Worm (Caenorhabditis elegans) whole organism, young adult: ENCODE data around the gene F54B11.8.

Experiments
- F39B2.1 ChIP-seq: fragments of 200-800 bp; sonication (Bioruptor generic); IDR thresholded peaks from 2 replicates; pipeline ENCODE4 v1.3.6; 2022; ENCODE audit warnings: missing genetic modification reagents, missing genetic modification characterization, missing compliant biosample characterization
- F57A8.1 ChIP-seq: fragments of 200-800 bp; sonication (Bioruptor generic); optimal IDR thresholded peaks from 2 replicates; lab custom pipeline; 2018; ENCODE audit warnings: mild to moderate bottlenecking, missing genetic modification characterization, moderate library complexity, missing compliant biosample characterization
- T07F8.4 ChIP-seq: sonication (generic microtip); optimal IDR thresholded peaks from 2 replicates; lab custom pipeline; 2016; ENCODE audit warnings: mild to moderate bottlenecking, missing genetic modification characterization, moderate library complexity, missing compliant biosample characterization
- T26A5.8 ChIP-seq: sonication (generic microtip); optimal IDR thresholded peaks from 2 replicates; lab custom pipeline; 2016; ENCODE audit warnings: missing genetic modification characterization, missing compliant biosample characterization
- Y56A3A.18 ChIP-seq: fragments of 200-800 bp; sonication (Bioruptor generic); IDR thresholded peaks from 2 replicates; pipeline ENCODE4 v1.3.6; 2022; ENCODE audit warnings: missing genetic modification reagents, missing genetic modification characterization, missing compliant biosample characterization
- aptf-3 ChIP-seq: fragments of 200-800 bp; sonication (Bioruptor generic); IDR thresholded peaks from 2 replicates; pipeline ENCODE4 v1.3.6; 2022; ENCODE audit warnings: missing genetic modification characterization, missing compliant biosample characterization
- atf-7 ChIP-seq: sonication (generic microtip); optimal IDR thresholded peaks from 2 replicates; lab custom pipeline; 2017; ENCODE audit warnings: mild to moderate bottlenecking, missing genetic modification characterization, missing compliant biosample characterization
- cebp-2 ChIP-seq: fragments of 200-800 bp; sonication (Bioruptor generic); IDR thresholded peaks from 2 replicates; pipeline ENCODE4 v1.3.6; 2022; ENCODE audit warnings: missing genetic modification characterization, missing compliant biosample characterization
- ceh-79 ChIP-seq: sonication (generic microtip); optimal IDR thresholded peaks from 2 replicates; lab custom pipeline; 2017; ENCODE audit warnings: mild to moderate bottlenecking, missing genetic modification characterization, missing compliant biosample characterization
- die-1 ChIP-seq: sonication (generic microtip); optimal IDR thresholded peaks from 2 replicates; lab custom pipeline; 2016; ENCODE audit warnings: missing genotype, mild to moderate bottlenecking, missing genetic modification characterization, missing compliant biosample characterization
- egrh-3 ChIP-seq: fragments of 200-800 bp; sonication (Bioruptor generic); IDR thresholded peaks from 2 replicates; pipeline ENCODE4 v1.3.6; 2022; ENCODE audit warnings: missing genetic modification reagents, missing genetic modification characterization, missing compliant biosample characterization
- him-1 ChIP-seq: sonication (generic microtip); optimal IDR thresholded peaks from 2 replicates; lab custom pipeline; 2016; ENCODE audit warnings: missing genotype, missing genetic modification reagents, missing genetic modification characterization, missing compliant biosample characterization
- hmg-1.2 ChIP-seq: fragments of 200-800 bp; sonication (Bioruptor generic); IDR thresholded peaks from 2 replicates; pipeline ENCODE4 v1.3.6; 2022; ENCODE audit warnings: missing genetic modification reagents, missing genetic modification characterization, missing compliant biosample characterization
- hsf-1 ChIP-seq: fragments of 200-800 bp; sonication (Bioruptor generic); IDR thresholded peaks from 2 replicates; pipeline ENCODE4 v1.3.6; 2022; ENCODE audit warnings: missing genetic modification reagents, missing genetic modification characterization, missing compliant biosample characterization
- lir-1 ChIP-seq: fragments of 200-800 bp; sonication (Bioruptor generic); conservative IDR thresholded peaks from 2 replicates; pipeline ENCODE4 v1.3.6; 2022; ENCODE audit warnings: missing genetic modification reagents, missing genetic modification characterization, missing compliant biosample characterization
- lsl-1 ChIP-seq: fragments of 200-800 bp; sonication (Bioruptor generic); optimal IDR thresholded peaks from 2 replicates; lab custom pipeline; 2018; ENCODE audit warnings: mild to moderate bottlenecking, missing genetic modification characterization, moderate library complexity, missing compliant biosample characterization
- madf-6 ChIP-seq: fragments of 200-800 bp; sonication (Bioruptor generic); IDR thresholded peaks from 2 replicates; pipeline ENCODE4 v1.3.6; 2022; ENCODE audit warnings: missing genetic modification reagents, missing genetic modification characterization, missing compliant biosample characterization
- mcd-1 ChIP-seq: fragments of 200-800 bp; sonication (Bioruptor generic); IDR thresholded peaks from 2 replicates; pipeline ENCODE4 v1.3.6; 2022; ENCODE audit warnings: missing genetic modification reagents, missing genetic modification characterization, missing compliant biosample characterization
- mxl-1 ChIP-seq: sonication (generic microtip); optimal IDR thresholded peaks from 2 replicates; lab custom pipeline; 2016; ENCODE audit warnings: missing genetic modification characterization, missing compliant biosample characterization
- nfya-1 ChIP-seq: sonication (generic microtip); optimal IDR thresholded peaks from 2 replicates; lab custom pipeline; 2017; ENCODE audit warnings: antibody characterized with exemption, missing compliant biosample characterization, missing genetic modification characterization, borderline replicate concordance; ENCODE audit not compliant: insufficient read depth
- nhr-27 ChIP-seq: fragments of 200-800 bp; sonication (Bioruptor generic); optimal IDR thresholded peaks from 2 replicates; lab custom pipeline; 2018; ENCODE audit warnings: mild to moderate bottlenecking, missing genetic modification characterization, moderate library complexity, missing compliant biosample characterization
- pha-4 ChIP-seq: fragments of 150-350 bp; sonication (generic microtip); optimal IDR thresholded peaks from 2 replicates; lab custom pipeline; 2014; ENCODE audit warnings: missing biosample characterization, missing genetic modification reagents, missing genetic modification characterization
- rec-8 ChIP-seq, 2 experiments: sonication (generic microtip); optimal IDR thresholded peaks; 2 replicates each; lab custom pipeline; 2016; ENCODE audit warnings: mild to moderate bottlenecking in 2 of 2, missing genetic modification characterization in 2 of 2, missing genetic modification reagents in 2 of 2, missing genotype in 2 of 2, missing biosample characterization in 1 of 2, missing compliant biosample characterization in 1 of 2, moderate library complexity in 1 of 2
- sdz-38 ChIP-seq: sonication (generic microtip); optimal IDR thresholded peaks from 2 replicates; lab custom pipeline; 2016; ENCODE audit warnings: missing genotype, missing genetic modification characterization, missing compliant biosample characterization
- sea-2 ChIP-seq: fragments of 200-800 bp; sonication (Bioruptor generic); IDR thresholded peaks from 2 replicates; pipeline ENCODE4 v1.3.6; 2022; ENCODE audit warnings: missing genetic modification characterization, missing compliant biosample characterization
- snpc-4 ChIP-seq, 5 experiments: fragments of 150-350 bp in 1 of 5; sonication (generic microtip) in 4 of 5; optimal IDR thresholded peaks; 2 replicates each; lab custom pipeline; 2014 to 2018; ENCODE audit warnings: missing genetic modification characterization in 5 of 5, missing biosample characterization in 3 of 5, antibody characterized with exemption in 2 of 5, mild to moderate bottlenecking in 2 of 5, missing compliant biosample characterization in 2 of 5, missing genotype in 2 of 5, moderate library complexity in 2 of 5, missing genetic modification reagents in 1 of 5
- zfh-2 ChIP-seq: fragments of 200-800 bp; sonication (Bioruptor generic); conservative IDR thresholded peaks from 2 replicates; pipeline ENCODE4 v1.3.6; 2022; ENCODE audit warnings: missing genetic modification reagents, missing genetic modification characterization, missing compliant biosample characterization
- zim-3 ChIP-seq: sonication (generic microtip); optimal IDR thresholded peaks from 2 replicates; lab custom pipeline; 2017; ENCODE audit warnings: mild to moderate bottlenecking, missing genetic modification characterization, moderate library complexity, missing compliant biosample characterization
- ztf-28 ChIP-seq: fragments of 200-800 bp; sonication (Bioruptor generic); IDR thresholded peaks from 2 replicates; pipeline ENCODE4 v1.3.6; 2022; ENCODE audit warnings: missing genetic modification reagents, missing genetic modification characterization, missing compliant biosample characterization

Gene F54B11.8

DNA sequence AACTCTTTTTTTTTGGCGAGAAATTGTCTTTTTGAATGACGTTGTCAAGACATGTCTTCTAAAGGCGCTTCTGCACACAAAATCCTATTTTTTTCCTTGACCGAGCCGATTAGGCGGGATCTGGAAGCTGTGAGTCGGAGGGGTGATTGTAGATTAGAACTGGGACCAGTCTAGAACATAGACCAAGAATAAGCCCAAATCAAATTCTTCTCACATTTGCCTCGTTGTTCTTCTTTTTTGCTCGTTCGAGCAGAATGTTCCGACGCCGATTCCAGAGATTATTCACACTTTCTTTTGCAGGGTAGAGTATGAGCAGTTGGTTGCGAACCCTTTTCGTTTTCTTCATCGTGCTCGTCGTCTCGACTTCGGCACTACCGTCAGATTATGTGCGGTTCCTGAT lies 14.8 kb upstream of the F54B11.8 start, which contains the start of gene nlp-53:
Gene nlp-53, plus strand, starts transcription at position 301 of the 400 bp plus-strand sequence.
- TF ChIP-seq mcd-1 (no peak), sea-2 (GFP tag; lab: Robert Waterston, UW) (no peak), atf-7 (tag; lab: Kevin White, UChicago) (no peak), T26A5.8 (tag; lab: Kevin White, UChicago) (no peak), nfya-1 (tag; lab: Kevin White, UChicago) (no peak), die-1 (no peak), nhr-27 (tag; lab: Kevin White, UChicago) (no peak), ztf-28 (GFP tag; lab: Robert Waterston, UW) (no peak), F39B2.1 (no peak)

DNA sequence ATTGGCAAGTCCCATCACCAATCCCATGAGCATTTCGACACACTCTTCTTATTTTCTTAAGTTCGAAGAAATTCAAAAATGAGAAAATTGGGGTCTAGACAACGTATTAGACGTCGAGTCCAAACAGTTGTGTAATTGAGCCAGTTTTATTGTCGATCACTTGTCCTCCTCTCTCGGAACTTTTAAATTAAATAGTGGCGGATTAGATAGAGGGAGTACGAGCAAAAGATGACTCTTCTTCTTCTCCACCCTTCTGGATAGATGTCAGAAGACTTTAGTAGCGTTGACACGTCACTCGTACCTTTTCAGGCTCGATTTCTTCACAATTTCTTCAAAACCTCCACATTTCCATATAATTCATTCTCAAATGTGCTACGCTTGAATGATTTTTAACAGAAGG lies 11.5 kb upstream of the F54B11.8 start:
- TF ChIP-seq Y56A3A.18 (GFP tag; lab: Robert Waterston, UW) = no peak
- no peak for TF ChIP-seq zfh-2 (GFP tag; lab: Robert Waterston, UW)

DNA sequence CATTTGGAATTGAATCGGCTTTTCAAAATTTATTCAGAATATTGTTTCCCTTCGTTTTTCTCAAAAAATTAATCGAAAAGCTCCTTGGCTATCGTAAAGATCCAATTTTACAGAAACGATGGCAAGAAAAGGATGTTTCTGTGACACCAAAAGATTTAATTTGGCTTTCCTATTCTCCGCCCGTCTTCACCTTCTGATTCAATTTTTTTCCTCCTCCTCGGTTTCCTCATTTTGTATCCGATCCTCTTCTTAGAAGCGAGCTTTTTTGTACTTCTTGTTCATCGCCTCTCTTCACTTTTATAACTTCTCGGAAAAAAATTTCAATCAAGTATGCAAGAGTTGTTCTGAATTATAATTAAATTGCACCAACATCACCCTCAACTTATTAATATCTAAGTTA lies 6.3 kb upstream of the F54B11.8 start:
- TF ChIP-seq F39B2.1 = no peak
- TF ChIP-seq lsl-1 (GFP tag; lab: Kevin White, UChicago) = no peak
- TF ChIP-seq him-1 = no peak

- TF ChIP-seq lir-1 (GFP tag; lab: Robert Waterston, UW) = no peak
- no peak; the same call in 1 of the 2 replicates for TF ChIP-seq hmg-1.2 (GFP tag; lab: Robert Waterston, UW)
- no peak for TF ChIP-seq T07F8.4 (tag; lab: Kevin White, UChicago)
- TF ChIP-seq snpc-4 (GFP tag; optimal IDR thresholded peaks at IDR 0.05; lab: Kevin White, UChicago) = no peak
- TF ChIP-seq snpc-4 (tag; optimal IDR thresholded peaks at IDR 0.05; lab: Kevin White, UChicago) = peak in 2 of 4 experiments; percentile 75 to 84
Measured at ce11 chrX:13605854-13606253, 2.1 kb upstream of the F54B11.8 start.

ce11 chrX:13604946-13605617 lies 1.4 kb upstream of the F54B11.8 start, which contains the start of gene F54B11.9:
TSS of gene F54B11.9 (plus strand) at chrX:13605567.
- TF ChIP-seq cebp-2 (GFP tag; lab: Robert Waterston, UW) (no peak), sdz-38 (no peak)
- TF ChIP-seq, all 124 proteins: peak for 0

DNA sequence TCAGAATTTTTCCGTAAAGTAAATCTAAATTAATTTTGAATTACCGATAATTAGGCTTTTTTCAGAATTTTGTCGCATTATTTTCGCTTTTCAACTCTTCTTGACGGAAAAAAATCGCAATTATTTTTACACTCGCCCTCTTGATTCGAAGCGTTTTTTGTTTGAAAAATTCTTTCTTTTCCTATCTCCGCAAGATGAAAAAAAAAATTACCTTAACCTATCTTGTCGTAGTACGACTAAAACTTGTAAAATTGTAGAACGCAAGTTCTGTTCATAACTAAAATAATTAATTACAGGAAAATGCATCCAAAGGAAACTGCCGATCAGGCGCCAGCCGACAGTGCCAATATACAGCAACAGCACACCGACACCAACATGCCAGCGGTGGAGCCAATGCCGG lies 3.6 kb downstream of the F54B11.8 start, which contains the start of gene F54B11.7:
Gene F54B11.7, plus strand, starts transcription at position 301 of the 400 bp plus-strand sequence.
- TF ChIP-seq madf-6 (GFP tag; lab: Robert Waterston, UW) = no peak
- TF ChIP-seq sdz-38 = no peak
- no peak for TF ChIP-seq aptf-3
- no peak for TF ChIP-seq F39B2.1
- no peak for TF ChIP-seq rec-8 (tag; optimal IDR thresholded peaks at IDR 0.05; lab: Kevin White, UChicago)
- TF ChIP-seq ceh-79 (tag; lab: Kevin White, UChicago) = no peak
- TF ChIP-seq egrh-3 (GFP tag; lab: Robert Waterston, UW) = no peak
- no peak for TF ChIP-seq hsf-1 (GFP tag; lab: Robert Waterston, UW)
- TF ChIP-seq pha-4 (tag; lab: Kevin White, UChicago) = no peak
- TF ChIP-seq zim-3 (tag; lab: Kevin White, UChicago) = no peak
- no peak for TF ChIP-seq F57A8.1
- TF ChIP-seq mxl-1 = no peak
